Fruit fly (Drosophila melanogaster) S2 (cell line): ENCODE data around the gene CG34125.

Experiments
- CG8478 ChIP-seq: fragments of >200 bp; optimal IDR thresholded peaks from 2 replicates; lab custom pipeline; 2018
- CTCF ChIP-seq, 2 experiments: fragments of >200 bp; optimal IDR thresholded peaks; 2 replicates each; lab custom pipeline; 2018

The CG34125 gene

dm6 chr2L:4958111-4958510 is 7.4 kb upstream of the CG34125 start, which contains the start of gene CG34124:
CG34124 (plus strand) TSS chr2L:4958411.
- TF ChIP-seq CTCF (optimal IDR thresholded peaks at IDR 0.05; lab: Kevin White, UChicago) (no peak), CG8478 (lab: Kevin White, UChicago) (no peak)

- TF ChIP-seq CG8478 (lab: Kevin White, UChicago) (no peak), CTCF (optimal IDR thresholded peaks at IDR 0.05; lab: Kevin White, UChicago) (no peak)
Observed at dm6 chr2L:4965923-4966322, 450 bp downstream of the CG34125 start.

dm6 chr2L:4967511-4967910 is 2.0 kb downstream of the CG34125 start, which contains the start of gene eIF3i:
eIF3i (minus strand) TSS chr2L:4967775.
- TF ChIP-seq CG8478 (lab: Kevin White, UChicago) (no peak), CTCF (optimal IDR thresholded peaks at IDR 0.05; lab: Kevin White, UChicago) (no peak)

DNA sequence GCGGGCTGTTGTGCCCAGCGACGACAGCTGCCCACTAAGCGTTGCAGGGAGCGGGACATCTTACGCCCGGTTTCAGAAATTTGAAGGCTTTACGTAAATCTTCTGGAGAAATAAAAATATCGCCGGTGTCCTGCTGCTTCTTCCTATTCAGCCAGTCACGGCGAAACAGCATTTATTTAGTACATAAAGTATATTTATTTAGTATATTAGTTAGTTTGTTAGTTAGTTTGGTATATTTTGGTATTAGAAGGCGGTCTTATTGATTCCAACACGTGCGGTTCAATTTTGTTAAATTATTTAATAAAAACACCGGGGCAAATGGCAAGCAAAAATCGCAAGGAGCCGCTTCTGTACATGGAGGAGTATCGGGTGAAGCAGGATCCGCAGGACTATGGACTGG is 3.3 kb downstream of the CG34125 start, which contains the start of the genes Scox and Polr1C:
Scox (minus strand) TSS at position 169 of the 400 bp plus-strand sequence.
Polr1C (plus strand) TSS at position 238 of the 400 bp plus-strand sequence.
- TF ChIP-seq CTCF (optimal IDR thresholded peaks at IDR 0.05; lab: Kevin White, UChicago) = no peak
- TF ChIP-seq CG8478 (lab: Kevin White, UChicago) = no peak

dm6 chr2L:4971329-4971798 is 5.9 kb downstream of the CG34125 start, which contains the start of gene CG14043:
CG14043 (plus strand) TSS chr2L:4971702.
- peak in 1 of 2 experiments; percentile 16 for TF ChIP-seq CTCF (optimal IDR thresholded peaks at IDR 0.05; lab: Kevin White, UChicago)
- TF ChIP-seq CG8478 (lab: Kevin White, UChicago) = no peak

DNA sequence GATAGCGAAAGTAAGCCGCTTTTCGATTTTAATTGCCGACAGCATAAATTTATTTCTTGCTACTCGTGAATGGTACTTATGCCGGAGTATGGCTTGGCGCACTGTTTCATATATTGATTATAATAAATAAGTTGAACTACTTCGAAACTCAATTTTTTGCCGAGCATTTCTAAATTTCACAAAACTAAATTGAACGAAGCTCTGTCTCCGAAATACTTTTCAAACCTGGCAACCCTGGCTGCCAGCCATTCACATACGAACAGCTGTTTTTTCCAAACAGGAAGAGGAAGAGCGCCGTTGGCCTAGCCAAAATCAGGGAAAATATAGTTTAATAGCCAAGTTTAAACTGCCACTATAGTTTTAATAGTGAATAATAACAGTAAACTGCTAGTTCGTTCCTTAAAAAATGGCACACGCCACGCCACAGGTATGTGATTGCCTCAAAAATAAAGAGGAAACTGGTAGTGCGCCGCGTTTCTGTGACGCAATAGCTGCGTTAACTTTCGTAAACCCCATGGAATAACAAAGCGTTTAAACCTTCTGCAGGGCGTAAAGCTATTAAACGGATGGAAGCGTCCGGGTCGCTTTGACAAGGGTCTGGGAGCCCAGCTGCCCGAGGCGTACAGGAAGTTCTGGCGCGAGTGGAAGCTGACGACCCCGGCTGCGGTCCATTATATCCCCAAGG is 8.4 kb downstream of the CG34125 start, which contains the start of gene mRpL28:
mRpL28 (plus strand) TSS at position 246 of the 685 bp plus-strand sequence.
- no peak for TF ChIP-seq CTCF (optimal IDR thresholded peaks at IDR 0.05; lab: Kevin White, UChicago)
- no peak for TF ChIP-seq CG8478 (lab: Kevin White, UChicago)

DNA sequence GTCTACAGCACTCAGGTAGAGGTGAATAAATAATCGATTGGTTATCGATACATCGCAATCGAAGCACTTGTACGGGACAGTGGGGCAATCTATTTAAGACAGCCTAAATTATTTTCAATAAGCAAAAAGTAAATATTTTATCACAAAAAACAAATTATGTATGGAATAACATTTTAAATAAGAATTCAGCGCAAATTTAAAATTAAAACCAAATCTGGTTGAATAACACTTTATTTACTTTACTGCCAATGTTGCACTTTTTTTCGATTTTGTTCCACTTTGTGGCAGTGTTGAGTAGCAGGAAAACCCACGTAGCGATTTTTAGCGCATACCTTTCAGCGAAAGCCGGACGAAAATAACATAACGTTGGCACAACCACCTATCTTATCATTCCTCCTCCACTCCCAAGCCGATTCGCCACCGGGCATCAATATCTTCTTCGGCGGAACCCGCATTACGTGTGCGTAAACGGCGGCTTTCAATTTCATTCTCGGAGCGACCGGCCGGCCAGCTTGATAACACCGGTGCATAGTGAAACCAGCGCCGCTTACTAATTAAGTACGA is 11.6 kb downstream of the CG34125 start, which contains the start of the genes Gmd and CG3792:
Gmd (minus strand) TSS at position 36 of the 564 bp plus-strand sequence.
CG3792 (plus strand) TSS at position 325 of the 564 bp plus-strand sequence.
- TF ChIP-seq CG8478 (lab: Kevin White, UChicago) (no peak), CTCF (optimal IDR thresholded peaks at IDR 0.05; lab: Kevin White, UChicago) (no peak)

DNA sequence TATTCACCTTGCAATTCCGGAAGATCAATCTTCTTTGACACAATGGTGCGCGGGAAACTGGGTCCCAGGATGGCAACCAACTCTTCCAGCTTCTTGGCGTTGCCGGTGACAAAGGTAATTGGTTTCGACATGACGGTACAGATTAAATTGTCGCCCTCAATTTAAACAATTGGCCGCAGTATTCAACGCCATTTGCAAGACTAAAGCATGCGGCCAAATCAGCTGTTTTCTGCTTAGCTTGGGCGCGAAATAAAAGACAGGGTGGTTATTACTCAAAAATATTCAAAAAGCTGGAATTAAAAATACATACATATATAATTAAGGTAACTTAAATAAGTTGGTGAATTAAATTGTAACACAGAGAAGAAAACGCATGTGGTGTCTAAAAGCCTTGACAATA is 13.7 kb downstream of the CG34125 start, which contains the start of gene CG8891:
CG8891 (minus strand) TSS at position 242 of the 400 bp plus-strand sequence.
- TF ChIP-seq CTCF (optimal IDR thresholded peaks at IDR 0.05; lab: Kevin White, UChicago) (no peak), CG8478 (lab: Kevin White, UChicago) (no peak)

DNA sequence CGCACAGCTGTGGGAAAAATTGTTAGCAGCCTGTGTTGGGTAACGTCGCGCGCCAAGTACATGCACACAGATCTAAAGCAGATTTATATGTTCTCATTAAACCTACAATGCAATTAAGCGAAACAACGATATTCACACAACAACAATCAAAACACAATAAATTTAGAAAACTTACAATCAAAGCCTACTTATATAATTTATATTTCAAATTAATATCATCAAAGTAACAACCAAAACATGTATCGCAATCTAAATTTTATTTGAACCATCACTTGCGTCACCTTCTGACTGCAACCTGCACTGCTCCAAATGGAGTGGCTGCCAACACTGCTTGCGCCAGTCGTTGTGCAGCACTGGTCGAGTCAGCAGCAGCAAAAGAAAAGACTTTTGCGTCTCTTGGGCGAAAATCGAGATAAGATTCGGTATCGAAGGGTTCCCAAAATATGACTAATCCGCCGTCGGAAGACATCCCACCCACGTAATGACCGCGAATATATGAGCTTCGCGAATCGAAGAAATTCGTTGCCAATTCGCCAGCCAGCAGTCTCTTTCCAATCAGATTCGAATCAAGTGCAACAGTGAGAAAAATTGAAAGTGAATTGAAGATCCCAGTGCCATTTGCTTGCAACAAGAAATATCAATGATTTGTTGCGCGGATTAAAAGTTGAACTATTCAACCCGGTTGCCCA is 15.9 kb downstream of the CG34125 start, which contains the start of the genes CG8892 and CG34126:
CG8892 (minus strand) TSS at position 315 of the 689 bp plus-strand sequence.
CG34126 (plus strand) TSS at position 337 of the 689 bp plus-strand sequence.
- no peak for TF ChIP-seq CTCF (optimal IDR thresholded peaks at IDR 0.05; lab: Kevin White, UChicago)
- TF ChIP-seq CG8478 (lab: Kevin White, UChicago) = no peak

dm6 chr2L:4982098-4982646 is 16.7 kb downstream of the CG34125 start:
- TF ChIP-seq CG8478 (lab: Kevin White, UChicago) (no peak), CTCF (optimal IDR thresholded peaks at IDR 0.05; lab: Kevin White, UChicago) (no peak)

DNA sequence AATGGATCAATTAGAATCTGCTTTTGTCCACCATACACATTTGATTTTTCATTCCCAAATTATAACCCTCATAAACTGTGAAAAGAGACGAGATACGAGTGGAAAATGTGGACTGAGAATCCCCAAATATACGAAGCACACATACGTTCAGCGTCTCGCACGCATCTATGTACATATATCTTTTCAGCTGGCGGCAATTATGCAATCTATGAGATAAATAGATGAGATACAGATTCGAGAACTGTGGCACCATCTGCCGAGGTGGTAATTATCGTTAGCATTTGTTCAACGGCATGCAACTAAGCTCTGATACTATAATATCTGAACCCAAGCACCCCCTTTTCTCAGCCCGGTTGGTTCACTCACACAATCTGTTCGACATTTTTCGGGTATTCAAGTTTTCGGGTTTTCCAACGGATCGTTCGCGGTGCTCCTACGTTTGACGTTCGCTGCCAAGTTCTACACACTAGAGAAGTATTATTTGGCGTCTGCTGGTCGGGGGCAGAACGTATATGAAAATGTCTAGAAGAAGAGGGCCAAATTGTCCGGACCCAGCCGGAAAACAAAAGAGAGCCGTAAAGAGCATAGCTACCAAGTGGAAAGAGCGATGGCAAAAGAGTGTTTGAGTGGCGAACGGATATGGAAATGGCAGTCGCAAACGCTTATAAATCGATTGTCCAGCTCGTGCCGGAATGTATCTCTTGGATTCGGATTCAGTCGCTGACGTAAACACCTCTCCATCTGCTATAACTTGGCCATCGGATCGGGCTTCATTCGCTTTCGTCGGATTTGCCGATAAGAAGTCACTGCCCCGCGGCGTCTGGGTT is 29.8 kb downstream of the CG34125 start:
- no peak for TF ChIP-seq CTCF (optimal IDR thresholded peaks at IDR 0.05; lab: Kevin White, UChicago)

- no peak for TF ChIP-seq CG8478 (lab: Kevin White, UChicago)
- no peak for TF ChIP-seq CTCF (optimal IDR thresholded peaks at IDR 0.05; lab: Kevin White, UChicago)
Observed at dm6 chr2L:4995837-4996136, 30.3 kb downstream of the CG34125 start.

DNA sequence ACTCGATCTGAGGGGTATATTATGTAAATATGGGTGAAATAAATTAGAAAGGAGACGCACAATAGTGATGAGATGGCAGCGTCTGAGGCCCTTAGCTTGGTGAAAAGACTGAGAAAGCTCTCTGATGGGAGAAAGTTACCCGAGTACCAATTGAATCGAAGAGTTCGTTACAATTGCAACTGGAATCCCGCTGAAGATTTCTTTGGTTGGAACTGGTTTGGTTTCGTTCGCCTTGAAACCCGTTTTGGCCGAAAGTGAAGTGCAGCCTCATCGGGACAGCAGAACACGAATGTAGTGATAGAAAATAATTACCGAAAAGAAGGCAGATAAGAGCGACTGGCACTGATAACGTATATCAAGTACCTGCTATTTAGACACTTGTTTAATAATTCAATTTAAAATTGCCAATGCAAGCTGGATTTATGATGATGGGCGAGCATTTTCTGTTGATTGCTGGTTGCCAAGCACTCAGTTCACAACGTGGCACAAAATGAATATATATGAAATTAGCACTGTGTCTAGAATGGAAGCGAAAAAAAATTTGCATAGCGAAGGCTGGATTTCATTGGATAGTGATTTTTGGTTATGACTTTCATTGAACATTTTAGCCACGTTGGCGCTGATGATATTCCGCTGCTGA is 30.9 kb downstream of the CG34125 start:
- TF ChIP-seq CG8478 (lab: Kevin White, UChicago) (no peak), CTCF (optimal IDR thresholded peaks at IDR 0.05; lab: Kevin White, UChicago) (no peak)
